Fruit fly (Drosophila melanogaster) whole organism, wandering third instar larva: Measurements from ENCODE around the gene CG5515.

ENCODE experiments used
- Abd-B ChIP-seq: fragments of >200 bp; optimal IDR thresholded peaks from 2 replicates; lab custom pipeline; 2017; ENCODE audit warnings: missing biosample characterization, missing genetic modification characterization
- CG32264 ChIP-seq: fragments of 200-800 bp; sonication (Bioruptor generic); optimal IDR thresholded peaks from 2 replicates; lab custom pipeline; 2016; ENCODE audit warnings: missing biosample characterization, missing genetic modification characterization
- CG9705 ChIP-seq: fragments of 200-800 bp; sonication (Bioruptor generic); optimal IDR thresholded peaks from 2 replicates; lab custom pipeline; 2018; ENCODE audit warnings: missing biosample characterization, mild to moderate bottlenecking, missing genetic modification characterization
- CrebA ChIP-seq: fragments of 200-800 bp; sonication (Bioruptor generic); optimal IDR thresholded peaks from 2 replicates; lab custom pipeline; 2016; ENCODE audit warnings: missing biosample characterization, mild to moderate bottlenecking, missing genetic modification characterization, borderline replicate concordance
- Dfd ChIP-seq: fragments of >200 bp; optimal IDR thresholded peaks from 2 replicates; lab custom pipeline; 2017; ENCODE audit warnings: missing biosample characterization, missing genetic modification characterization
- Dif ChIP-seq: fragments of 200-275, 200-300 bp; sonication (Bioruptor generic); optimal IDR thresholded peaks from 2 replicates; lab custom pipeline; 2018; ENCODE audit warnings: missing biosample characterization, missing genetic modification characterization; ENCODE audit not compliant: partially characterized antibody
- GATAd ChIP-seq: sonication (Bioruptor generic); optimal IDR thresholded peaks from 2 replicates; lab custom pipeline; 2016; ENCODE audit warnings: missing biosample characterization, missing genetic modification characterization
- HLH106 ChIP-seq: fragments of 200-800 bp; optimal IDR thresholded peaks from 3 replicates; lab custom pipeline; 2019; ENCODE audit warnings: missing biosample characterization, mild to moderate bottlenecking, missing genetic modification characterization, moderate library complexity
- Hnf4 ChIP-seq: fragments of 200-800 bp; sonication (Bioruptor generic); optimal IDR thresholded peaks from 2 replicates; lab custom pipeline; 2016; ENCODE audit warnings: missing biosample characterization, mild to moderate bottlenecking, missing genetic modification characterization
- Hr78 ChIP-seq: fragments of >200 bp; optimal IDR thresholded peaks from 2 replicates; lab custom pipeline; 2017; ENCODE audit warnings: missing biosample characterization, missing genetic modification characterization
- Hr83 ChIP-seq: fragments of 200-300 bp; sonication (Bioruptor generic); optimal IDR thresholded peaks from 2 replicates; lab custom pipeline; 2016; ENCODE audit warnings: missing biosample characterization, mild to moderate bottlenecking, missing genetic modification characterization, moderate library complexity; ENCODE audit not compliant: poor library complexity, severe bottlenecking
- Jra ChIP-seq: sonication (Bioruptor generic); optimal IDR thresholded peaks from 2 replicates; lab custom pipeline; 2016; ENCODE audit warnings: missing biosample characterization, missing genetic modification characterization
- Mio ChIP-seq: sonication (Bioruptor generic); optimal IDR thresholded peaks from 2 replicates; lab custom pipeline; 2016; ENCODE audit warnings: missing biosample characterization, missing genetic modification characterization
- Myc ChIP-seq: fragments of >200 bp; optimal IDR thresholded peaks from 2 replicates; lab custom pipeline; 2017
- N ChIP-seq: fragments of >200 bp; optimal IDR thresholded peaks from 2 replicates; lab custom pipeline; 2018; ENCODE audit warnings: missing biosample characterization, missing external identifiers, missing genetic modification characterization
- OdsH ChIP-seq: fragments of 200-800 bp; sonication (Bioruptor generic); optimal IDR thresholded peaks from 2 replicates; lab custom pipeline; 2016; ENCODE audit warnings: missing biosample characterization, mild to moderate bottlenecking, missing genetic modification characterization
- Rel ChIP-seq, 2 experiments: fragments of 200-800 bp; sonication (Bioruptor generic) in 1 of 2; optimal IDR thresholded peaks; 2 replicates in 1 of 2; 3 replicates in 1 of 2; lab custom pipeline; 2016 to 2019; ENCODE audit warnings: mild to moderate bottlenecking in 2 of 2, missing biosample characterization in 2 of 2, missing genetic modification characterization in 2 of 2, moderate library complexity in 1 of 2
- Sp1 ChIP-seq: fragments of 200-800 bp; sonication (Bioruptor generic); optimal IDR thresholded peaks from 3 replicates; lab custom pipeline; 2019; ENCODE audit warnings: missing biosample characterization, mild to moderate bottlenecking, missing genetic modification characterization, moderate library complexity
- Vsx2 ChIP-seq: fragments of 200-300, 225-300 bp; sonication (Bioruptor generic); optimal IDR thresholded peaks from 2 replicates; lab custom pipeline; 2018; ENCODE audit warnings: missing biosample characterization, missing genetic modification characterization; ENCODE audit not compliant: partially characterized antibody
- br ChIP-seq: fragments of 200-800 bp; sonication (Bioruptor generic); optimal IDR thresholded peaks from 2 replicates; lab custom pipeline; 2016; ENCODE audit warnings: missing biosample characterization, missing genetic modification characterization
- brk ChIP-seq: fragments of 200-800 bp; sonication (Bioruptor generic); optimal IDR thresholded peaks from 2 replicates; lab custom pipeline; 2016; ENCODE audit warnings: missing biosample characterization, mild to moderate bottlenecking, missing genetic modification characterization
- dl ChIP-seq, 2 experiments: fragments of 175-275, 200-275 bp in 1 of 2; fragments of 200-275 bp in 1 of 2; sonication (Bioruptor generic); optimal IDR thresholded peaks; lab custom pipeline; 2018; ENCODE audit warnings: mild to moderate bottlenecking in 2 of 2, missing biosample characterization in 2 of 2, missing genetic modification characterization in 2 of 2, moderate library complexity in 2 of 2; ENCODE audit not compliant: partially characterized antibody in 2 of 2, insufficient read depth in 1 of 2
- dmrt93B ChIP-seq: fragments of 200-800 bp; sonication (Bioruptor generic); optimal IDR thresholded peaks from 2 replicates; lab custom pipeline; 2018; ENCODE audit warnings: missing biosample characterization, mild to moderate bottlenecking, missing genetic modification characterization
- dsf ChIP-seq: sonication (Bioruptor generic); optimal IDR thresholded peaks from 2 replicates; lab custom pipeline; 2016; ENCODE audit warnings: missing biosample characterization, missing genetic modification characterization, borderline replicate concordance
- ey ChIP-seq: fragments of 200-800 bp; sonication (Bioruptor generic); optimal IDR thresholded peaks from 2 replicates; lab custom pipeline; 2016; ENCODE audit warnings: missing biosample characterization, missing genetic modification characterization
- foxo ChIP-seq, 2 experiments: fragments of 200-800 bp; sonication (Bioruptor generic); optimal IDR thresholded peaks; 2 replicates in 1 of 2; 3 replicates in 1 of 2; lab custom pipeline; 2016 to 2017; ENCODE audit warnings: missing biosample characterization in 2 of 2, missing genetic modification characterization in 2 of 2
- fru ChIP-seq: fragments of 200-800 bp; sonication (Bioruptor generic); optimal IDR thresholded peaks from 3 replicates; lab custom pipeline; 2016; ENCODE audit warnings: missing biosample characterization, mild to moderate bottlenecking, missing genetic modification characterization
- h ChIP-seq: fragments of 200-800 bp; sonication (Bioruptor generic); optimal IDR thresholded peaks from 3 replicates; lab custom pipeline; 2016; ENCODE audit warnings: missing biosample characterization, mild to moderate bottlenecking, missing genetic modification characterization
- jim ChIP-seq: fragments of 175-275, 200-325 bp; sonication (Bioruptor generic); optimal IDR thresholded peaks from 2 replicates; lab custom pipeline; 2016; ENCODE audit warnings: missing biosample characterization, mild to moderate bottlenecking, missing genetic modification characterization
- lola ChIP-seq: fragments of >200 bp; optimal IDR thresholded peaks from 2 replicates; lab custom pipeline; 2017; ENCODE audit warnings: missing biosample characterization, missing genetic modification characterization
- pan ChIP-seq: fragments of >200 bp; optimal IDR thresholded peaks from 2 replicates; lab custom pipeline; 2017
- psq ChIP-seq: fragments of 200-800 bp; sonication (Bioruptor generic); optimal IDR thresholded peaks from 3 replicates; lab custom pipeline; 2017; ENCODE audit warnings: missing biosample characterization, mild to moderate bottlenecking, missing genetic modification characterization, moderate library complexity
- rgr ChIP-seq: fragments of 200-800 bp; sonication (Bioruptor generic); optimal IDR thresholded peaks from 3 replicates; lab custom pipeline; 2016; ENCODE audit warnings: missing biosample characterization, mild to moderate bottlenecking, missing genetic modification characterization
- sage ChIP-seq: fragments of 200-800 bp; sonication (Bioruptor generic); optimal IDR thresholded peaks from 2 replicates; lab custom pipeline; 2016; ENCODE audit warnings: missing biosample characterization, mild to moderate bottlenecking, missing genetic modification characterization
- sv ChIP-seq: fragments of 200-800 bp; sonication (Bioruptor generic); optimal IDR thresholded peaks from 3 replicates; lab custom pipeline; 2016; ENCODE audit warnings: missing biosample characterization, missing genetic modification characterization
- tai ChIP-seq: sonication (Bioruptor generic); optimal IDR thresholded peaks from 2 replicates; lab custom pipeline; 2016; ENCODE audit warnings: missing biosample characterization, missing genetic modification characterization
- usp ChIP-seq: fragments of >200 bp; optimal IDR thresholded peaks from 2 replicates; lab custom pipeline; 2017; ENCODE audit warnings: missing biosample characterization, missing genetic modification characterization
- woc ChIP-seq: sonication (Bioruptor generic); optimal IDR thresholded peaks from 2 replicates; lab custom pipeline; 2016; ENCODE audit warnings: missing biosample characterization, mild to moderate bottlenecking, missing genetic modification characterization

Gene CG5515

dm6 chr3R:24150103-24150502, 38.6 kb downstream of the CG5515 start, which contains the start of gene p38c:
TSS of gene p38c (minus strand) at chr3R:24150203.
- TF ChIP-seq fru (GFP tag; lab: Kevin White, UChicago), result no peak
- TF ChIP-seq sv (GFP tag; lab: Kevin White, UChicago), result no peak
- TF ChIP-seq Rel (GFP tag; optimal IDR thresholded peaks at IDR 0.05; lab: Kevin White, UChicago), result no peak
- peak; percentile 55 for TF ChIP-seq Rel (tag; optimal IDR thresholded peaks at IDR 0.05; lab: Kevin White, UChicago)
- no peak for TF ChIP-seq Hnf4 (GFP tag; lab: Kevin White, UChicago)
- TF ChIP-seq br (GFP tag; lab: Kevin White, UChicago), result no peak
- TF ChIP-seq sage, result no peak

dm6 chr3R:24148838-24149237, 39.9 kb downstream of the CG5515 start, which contains the start of gene Slimp:
TSS of gene Slimp (minus strand) at chr3R:24148967.
- TF ChIP-seq br (GFP tag; lab: Kevin White, UChicago) (peak; percentile 40), woc (peak; percentile 37), dsf (no peak), sv (GFP tag; lab: Kevin White, UChicago) (peak; percentile 1), rgr (GFP tag; lab: Kevin White, UChicago) (peak; percentile 55), CG9705 (GFP tag; lab: Kevin White, UChicago) (peak; percentile 13), Sp1 (GFP tag; lab: Kevin White, UChicago) (peak; percentile 10), Dif (no peak), N (GFP tag; lab: Kevin White, UChicago) (no peak), sage (peak; percentile 43), Hnf4 (GFP tag; lab: Kevin White, UChicago) (peak; percentile 38), Abd-B (GFP tag; lab: Kevin White, UChicago) (no peak), fru (GFP tag; lab: Kevin White, UChicago) (peak; percentile 28), psq (peak; percentile 19), h (GFP tag; lab: Kevin White, UChicago) (peak; percentile 53), dmrt93B (GFP tag; lab: Kevin White, UChicago) (no peak), ey (peak; percentile 37), foxo (GFP tag; optimal IDR thresholded peaks at IDR 0.05; lab: Kevin White, UChicago) (peak in 1 of 2 experiments; percentile 49), HLH106 (tag; lab: Kevin White, UChicago) (peak; percentile 50), Rel (GFP tag; optimal IDR thresholded peaks at IDR 0.05; lab: Kevin White, UChicago) (no peak), Rel (tag; optimal IDR thresholded peaks at IDR 0.05; lab: Kevin White, UChicago) (peak; percentile 18)

dm6 chr3R:24144542-24144941, 44.2 kb downstream of the CG5515 start:
- TF ChIP-seq usp, result no peak
- no peak for TF ChIP-seq Abd-B (GFP tag; lab: Kevin White, UChicago)
- TF ChIP-seq Hr78 (GFP tag; lab: Kevin White, UChicago), result no peak
- TF ChIP-seq Sp1 (GFP tag; lab: Kevin White, UChicago), result peak; percentile 61
- TF ChIP-seq jim (GFP tag; lab: Kevin White, UChicago), result no peak
- TF ChIP-seq psq, result peak; percentile 45
- no peak for TF ChIP-seq Dif
- TF ChIP-seq GATAd, result no peak
- peak in 1 of 2 experiments; percentile 72 for TF ChIP-seq foxo (GFP tag; optimal IDR thresholded peaks at IDR 0.05; lab: Kevin White, UChicago)
- no peak for TF ChIP-seq tai (GFP tag; lab: Kevin White, UChicago)
- peak; percentile 66 for TF ChIP-seq br (GFP tag; lab: Kevin White, UChicago)
- TF ChIP-seq CG9705 (GFP tag; lab: Kevin White, UChicago), result no peak
- no peak for TF ChIP-seq pan
- peak; percentile 62 for TF ChIP-seq HLH106 (tag; lab: Kevin White, UChicago)
- peak; percentile 13 for TF ChIP-seq dmrt93B (GFP tag; lab: Kevin White, UChicago)
- no peak for TF ChIP-seq lola (GFP tag; lab: Kevin White, UChicago)
- no peak for TF ChIP-seq dsf
- TF ChIP-seq Vsx2 (GFP tag; lab: Kevin White, UChicago), result no peak
- no peak for TF ChIP-seq dl (GFP tag; optimal IDR thresholded peaks at IDR 0.05; lab: Kevin White, UChicago; ENCODE audit: insufficient read depth in 1 of 2, partially characterized antibody in 2 of 2)
- no peak for TF ChIP-seq sage
- peak; percentile 0 for TF ChIP-seq CG32264 (GFP tag; lab: Kevin White, UChicago)
- peak; percentile 73 for TF ChIP-seq fru (GFP tag; lab: Kevin White, UChicago)
- peak; percentile 36 for TF ChIP-seq Hnf4 (GFP tag; lab: Kevin White, UChicago)
- TF ChIP-seq rgr (GFP tag; lab: Kevin White, UChicago), result peak; percentile 56
- TF ChIP-seq Dfd, result no peak
- peak; percentile 22 for TF ChIP-seq Jra (GFP tag; lab: Kevin White, UChicago)
- no peak for TF ChIP-seq CrebA (GFP tag; lab: Kevin White, UChicago)
- no peak for TF ChIP-seq N (GFP tag; lab: Kevin White, UChicago)
- no peak for TF ChIP-seq Rel (GFP tag; optimal IDR thresholded peaks at IDR 0.05; lab: Kevin White, UChicago)
- no peak for TF ChIP-seq Rel (tag; optimal IDR thresholded peaks at IDR 0.05; lab: Kevin White, UChicago)
- peak; percentile 72 for TF ChIP-seq ey
- no peak for TF ChIP-seq Mio
- no peak for TF ChIP-seq brk (GFP tag; lab: Kevin White, UChicago)
- TF ChIP-seq woc, result peak; percentile 72
- peak; percentile 73 for TF ChIP-seq h (GFP tag; lab: Kevin White, UChicago)
- peak; percentile 49 for TF ChIP-seq OdsH (GFP tag; lab: Kevin White, UChicago)
- TF ChIP-seq sv (GFP tag; lab: Kevin White, UChicago), result no peak
- TF ChIP-seq Hr83, result no peak
- TF ChIP-seq Myc (lab: Kevin White, UChicago), result no peak
